Worm (Caenorhabditis elegans): ENCODE data around the gene snf-3.

Gene snf-3

DNA sequence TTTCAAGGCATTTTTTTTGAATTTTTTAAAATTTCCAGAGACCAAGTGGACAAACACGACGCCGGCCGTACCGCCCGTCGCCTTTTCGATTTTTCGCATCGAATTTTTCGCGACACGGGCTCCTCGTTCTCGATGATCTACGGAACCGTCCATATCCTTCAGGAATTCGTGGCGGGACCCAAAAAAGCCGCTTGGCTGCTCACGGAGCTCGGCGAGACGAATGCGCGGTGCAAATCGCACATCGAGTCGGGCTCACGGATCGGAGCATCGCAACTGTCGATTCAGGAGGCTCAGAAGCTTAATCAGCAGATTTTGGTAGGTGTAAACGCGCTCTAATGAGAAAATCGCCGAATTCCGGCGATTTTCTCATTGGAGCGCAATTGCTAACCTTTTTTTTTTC lies 40.0 kb downstream of the snf-3 start:
- TF ChIP-seq ets-7 (tag; optimal IDR thresholded peaks at IDR 0.05) (no peak), tbx-37 (GFP tag; conservative IDR thresholded peaks at IDR 0.05) (no peak), ceh-13 (GFP tag; optimal IDR thresholded peaks at IDR 0.05) (no peak), scrt-1 (GFP tag; IDR thresholded peaks at IDR 0.05) (no peak), ceh-36 (tag; optimal IDR thresholded peaks at IDR 0.05) (no peak), aly-1 (tag; optimal IDR thresholded peaks at IDR 0.05) (no peak), sea-1 (GFP tag; conservative IDR thresholded peaks at IDR 0.05) (no peak), F13C5.2 (tag; optimal IDR thresholded peaks at IDR 0.05) (no peak), ama-1 (optimal IDR thresholded peaks at IDR 0.05) (no peak), tra-4 (tag; optimal IDR thresholded peaks at IDR 0.05) (no peak), flt-1 (GFP tag; IDR thresholded peaks at IDR 0.05) (no peak)

DNA sequence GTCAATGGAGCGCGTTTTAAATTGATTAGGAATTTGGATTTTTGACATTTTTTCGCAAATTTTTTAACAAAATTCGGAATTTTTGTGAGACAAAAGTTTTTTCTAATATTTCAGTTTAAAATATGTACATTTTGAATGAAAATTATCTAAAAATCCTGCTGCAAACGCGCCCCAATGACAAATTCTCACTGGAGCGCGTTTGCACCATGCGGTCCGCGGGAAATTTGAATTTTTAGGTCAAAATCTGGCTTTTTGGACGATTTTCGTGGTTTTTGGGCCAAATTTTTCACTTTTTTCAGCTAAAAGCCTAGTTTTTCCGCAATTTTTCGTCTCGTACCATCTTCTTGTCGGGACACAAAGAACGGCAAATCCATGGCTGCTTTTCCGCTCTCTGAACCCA lies 40.9 kb downstream of the snf-3 start:
- TF ChIP-seq sea-1 (GFP tag; conservative IDR thresholded peaks at IDR 0.05) (no peak), F13C5.2 (tag; optimal IDR thresholded peaks at IDR 0.05) (no peak), flt-1 (GFP tag; IDR thresholded peaks at IDR 0.05) (no peak), pes-1 (GFP tag; IDR thresholded peaks at IDR 0.05) (no peak), ets-7 (tag; optimal IDR thresholded peaks at IDR 0.05) (no peak), ceh-36 (tag; optimal IDR thresholded peaks at IDR 0.05) (no peak), aly-1 (tag; optimal IDR thresholded peaks at IDR 0.05) (no peak), B0310.2 (tag; optimal IDR thresholded peaks at IDR 0.05) (no peak), tbx-37 (GFP tag; conservative IDR thresholded peaks at IDR 0.05) (no peak), ama-1 (optimal IDR thresholded peaks at IDR 0.05) (no peak), tra-4 (tag; optimal IDR thresholded peaks at IDR 0.05) (no peak), tbx-11 (GFP tag; IDR thresholded peaks at IDR 0.05) (no peak), hnd-1 (tag; optimal IDR thresholded peaks at IDR 0.05) (no peak), scrt-1 (GFP tag; IDR thresholded peaks at IDR 0.05) (no peak), ceh-13 (GFP tag; optimal IDR thresholded peaks at IDR 0.05) (no peak), hmbx-1 (tag; optimal IDR thresholded peaks at IDR 0.05) (no peak), hmg-4 (GFP tag; optimal IDR thresholded peaks at IDR 0.05) (no peak)

ce11 chrII:1133295-1133694 lies 41.5 kb downstream of the snf-3 start:
- no peak for TF ChIP-seq hmbx-1 (tag; optimal IDR thresholded peaks at IDR 0.05)
- TF ChIP-seq sea-1 (GFP tag; conservative IDR thresholded peaks at IDR 0.05) = no peak
- TF ChIP-seq pes-1 (GFP tag; IDR thresholded peaks at IDR 0.05) = no peak
- TF ChIP-seq B0310.2 (tag; optimal IDR thresholded peaks at IDR 0.05) = no peak
- TF ChIP-seq tbx-37 (GFP tag; conservative IDR thresholded peaks at IDR 0.05) = no peak
- no peak for TF ChIP-seq flt-1 (GFP tag; IDR thresholded peaks at IDR 0.05)
- TF ChIP-seq tbx-11 (GFP tag; IDR thresholded peaks at IDR 0.05) = no peak

- TF ChIP-seq pes-1 (GFP tag; IDR thresholded peaks at IDR 0.05) (peak; percentile 62; the same call in 1 of the 2 replicates), ets-7 (tag; optimal IDR thresholded peaks at IDR 0.05) (peak; percentile 4), sea-1 (GFP tag; conservative IDR thresholded peaks at IDR 0.05) (0 out of 2 replicates have a peak, but pooled peaks have one; percentile 9)
These were observed 42.7 kb downstream of the snf-3 start for ce11 chrII:1134314-1135108.

ce11 chrII:1136485-1136884 lies 44.7 kb downstream of the snf-3 start, which contains the start of gene pod-2:
Gene pod-2, plus strand, starts transcription at chrII:1136785.
- no peak for TF ChIP-seq sea-1 (GFP tag; conservative IDR thresholded peaks at IDR 0.05)
- no peak for TF ChIP-seq ama-1 (optimal IDR thresholded peaks at IDR 0.05)
- no peak for TF ChIP-seq hmbx-1 (tag; optimal IDR thresholded peaks at IDR 0.05)
- TF ChIP-seq hnd-1 (tag; optimal IDR thresholded peaks at IDR 0.05) = no peak
- no peak for TF ChIP-seq F13C5.2 (tag; optimal IDR thresholded peaks at IDR 0.05)
- TF ChIP-seq scrt-1 (GFP tag; IDR thresholded peaks at IDR 0.05) = no peak
- TF ChIP-seq ets-7 (tag; optimal IDR thresholded peaks at IDR 0.05) = no peak
- TF ChIP-seq B0310.2 (tag; optimal IDR thresholded peaks at IDR 0.05) = no peak
- no peak for TF ChIP-seq flt-1 (GFP tag; IDR thresholded peaks at IDR 0.05)
- TF ChIP-seq hmg-4 (GFP tag; optimal IDR thresholded peaks at IDR 0.05) = no peak
- no peak for TF ChIP-seq ceh-13 (GFP tag; optimal IDR thresholded peaks at IDR 0.05)
- TF ChIP-seq pes-1 (GFP tag; IDR thresholded peaks at IDR 0.05) = no peak

ce11 chrII:1138618-1139017 lies 46.8 kb downstream of the snf-3 start:
- no peak for TF ChIP-seq scrt-1 (GFP tag; IDR thresholded peaks at IDR 0.05)
- TF ChIP-seq ceh-13 (GFP tag; optimal IDR thresholded peaks at IDR 0.05) = no peak
- no peak for TF ChIP-seq pes-1 (GFP tag; IDR thresholded peaks at IDR 0.05)
- no peak for TF ChIP-seq ama-1 (optimal IDR thresholded peaks at IDR 0.05)
- TF ChIP-seq hmg-4 (GFP tag; optimal IDR thresholded peaks at IDR 0.05) = no peak
- no peak for TF ChIP-seq sea-1 (GFP tag; conservative IDR thresholded peaks at IDR 0.05)
- no peak for TF ChIP-seq F13C5.2 (tag; optimal IDR thresholded peaks at IDR 0.05)
- no peak for TF ChIP-seq tbx-11 (GFP tag; IDR thresholded peaks at IDR 0.05)
- TF ChIP-seq tbx-37 (GFP tag; conservative IDR thresholded peaks at IDR 0.05) = no peak

- TF ChIP-seq flt-1 (GFP tag; IDR thresholded peaks at IDR 0.05) (no peak), F13C5.2 (tag; optimal IDR thresholded peaks at IDR 0.05) (no peak), aly-1 (tag; optimal IDR thresholded peaks at IDR 0.05) (no peak), ama-1 (optimal IDR thresholded peaks at IDR 0.05) (no peak), scrt-1 (GFP tag; IDR thresholded peaks at IDR 0.05) (no peak)
These were observed 48.9 kb downstream of the snf-3 start, which contains the start of gene W09B6.4 for ce11 chrII:1140689-1141088. Gene W09B6.4, minus strand, starts transcription at chrII:1140839.
